Worm (Caenorhabditis elegans) whole organism, L1 larva: Measurements from ENCODE around the gene nstp-6.
A peak's percentile ranks its signal among the peaks of the same experiment; 100 is the strongest.
"Not testable (repeated sequence)": the region's sequence is repeated elsewhere in the genome, so short reads cannot be mapped to it uniquely, and the experiment has no call there.

Source experiments
- C04F5.9 ChIP-seq: sonication (generic microtip); optimal IDR thresholded peaks from 2 replicates; lab custom pipeline; 2016; ENCODE audit warnings: missing genetic modification characterization, missing compliant biosample characterization
- C34B4.2 ChIP-seq: sonication (generic microtip); optimal IDR thresholded peaks from 2 replicates; lab custom pipeline; 2017; ENCODE audit warnings: mild to moderate bottlenecking, missing genetic modification characterization, missing compliant biosample characterization
- F16B12.6 ChIP-seq: fragments of 150-350 bp; optimal IDR thresholded peaks from 2 replicates; lab custom pipeline; 2014; ENCODE audit warnings: missing biosample characterization, missing genetic modification characterization
- Y116A8C.19 ChIP-seq: sonication (generic microtip); optimal IDR thresholded peaks from 2 replicates; lab custom pipeline; 2016; ENCODE audit warnings: missing compliant biosample characterization, missing genetic modification characterization, borderline replicate concordance
- aly-2 ChIP-seq: fragments of 150-350 bp; optimal IDR thresholded peaks from 2 replicates; lab custom pipeline; 2014; ENCODE audit warnings: missing biosample characterization, missing genetic modification characterization
- ama-1 ChIP-seq: fragments of 150-350 bp; optimal IDR thresholded peaks from 2 replicates; lab custom pipeline; 2014
- ceh-8 ChIP-seq: fragments of 200-800 bp; sonication (Bioruptor generic); optimal IDR thresholded peaks from 2 replicates; lab custom pipeline; 2018; ENCODE audit warnings: mild to moderate bottlenecking, missing genetic modification characterization, moderate library complexity, missing compliant biosample characterization
- ceh-88 ChIP-seq: fragments of 200-800 bp; sonication (Bioruptor generic); IDR thresholded peaks from 2 replicates; pipeline ENCODE4 v1.3.6; 2022; ENCODE audit warnings: missing genetic modification characterization, missing compliant biosample characterization
- ces-1 ChIP-seq: fragments of 150-350 bp; optimal IDR thresholded peaks from 2 replicates; lab custom pipeline; 2014; ENCODE audit warnings: missing biosample characterization, missing genetic modification reagents, missing genetic modification characterization
- dpl-1 ChIP-seq, 3 experiments: fragments of 150-350 bp in 2 of 3; sonication (generic microtip) in 1 of 3; optimal IDR thresholded peaks; 2 replicates each; lab custom pipeline; 2014 to 2017; ENCODE audit warnings: missing biosample characterization in 3 of 3, missing genetic modification characterization in 3 of 3, missing genetic modification reagents in 3 of 3
- dsc-1 ChIP-seq: sonication (generic microtip); optimal IDR thresholded peaks from 2 replicates; lab custom pipeline; 2016; ENCODE audit warnings: mild to moderate bottlenecking, missing genetic modification characterization, missing compliant biosample characterization
- egl-13 ChIP-seq: sonication (generic microtip); optimal IDR thresholded peaks from 2 replicates; lab custom pipeline; 2016; ENCODE audit warnings: missing genotype, missing genetic modification reagents, missing genetic modification characterization, missing compliant biosample characterization
- elt-2 ChIP-seq: sonication (generic microtip); optimal IDR thresholded peaks from 2 replicates; lab custom pipeline; 2016; ENCODE audit warnings: missing genetic modification characterization, mild to moderate bottlenecking, inconsistent platforms, missing compliant biosample characterization, missing genetic modification reagents
- fos-1 ChIP-seq: fragments of 150-350 bp; optimal IDR thresholded peaks from 2 replicates; lab custom pipeline; 2014; ENCODE audit warnings: missing biosample characterization, missing genetic modification characterization
- hlh-17 ChIP-seq: fragments of 200-800 bp; sonication (Bioruptor generic); optimal IDR thresholded peaks from 2 replicates; lab custom pipeline; 2018; ENCODE audit warnings: missing genetic modification characterization, mild to moderate bottlenecking, missing compliant biosample characterization, moderate library complexity, borderline replicate concordance
- lin-15B ChIP-seq: fragments of 150-350 bp; sonication (generic microtip); optimal IDR thresholded peaks from 3 replicates; lab custom pipeline; 2014; ENCODE audit warnings: missing biosample characterization, missing genetic modification characterization
- lin-35 ChIP-seq, 2 experiments: fragments of 150-350 bp; optimal IDR thresholded peaks; 2 replicates each; lab custom pipeline; 2014; ENCODE audit warnings: missing biosample characterization in 2 of 2, missing genetic modification characterization in 2 of 2, missing genetic modification reagents in 2 of 2
- lin-39 ChIP-seq: fragments of 150-350 bp; optimal IDR thresholded peaks from 2 replicates; lab custom pipeline; 2014; ENCODE audit warnings: missing biosample characterization, missing genetic modification reagents, missing genetic modification characterization
- lir-3 ChIP-seq: sonication (generic microtip); optimal IDR thresholded peaks from 2 replicates; lab custom pipeline; 2016; ENCODE audit warnings: mild to moderate bottlenecking, missing genetic modification characterization, moderate library complexity, missing compliant biosample characterization; ENCODE audit not compliant: poor library complexity
- lsy-2 ChIP-seq, 2 experiments: fragments of 150-350 bp; optimal IDR thresholded peaks; 2 replicates each; lab custom pipeline; 2014; ENCODE audit warnings: missing biosample characterization in 2 of 2, missing genetic modification characterization in 2 of 2
- mab-9 ChIP-seq: fragments of 200-800 bp; sonication (Bioruptor generic); IDR thresholded peaks from 2 replicates; pipeline ENCODE4 v1.3.6; 2022; ENCODE audit warnings: missing genetic modification reagents, missing genetic modification characterization, missing compliant biosample characterization
- mdl-1 ChIP-seq, 2 experiments: fragments of 150-350 bp; optimal IDR thresholded peaks; 2 replicates each; lab custom pipeline; 2014 to 2017; ENCODE audit warnings: missing biosample characterization in 2 of 2, missing genetic modification characterization in 2 of 2, inconsistent platforms in 1 of 2
- mef-2 ChIP-seq: fragments of 150-350 bp; optimal IDR thresholded peaks from 2 replicates; lab custom pipeline; 2014; ENCODE audit warnings: missing biosample characterization, missing genetic modification characterization
- nhr-19 ChIP-seq: fragments of 200-800 bp; sonication (Bioruptor generic); conservative IDR thresholded peaks from 2 replicates; pipeline ENCODE4 v1.3.6; 2022; ENCODE audit warnings: missing genetic modification characterization, missing compliant biosample characterization
- nhr-20 ChIP-seq: sonication (generic microtip); optimal IDR thresholded peaks from 2 replicates; lab custom pipeline; 2016; ENCODE audit warnings: mild to moderate bottlenecking, missing genetic modification characterization, missing compliant biosample characterization
- nhr-28 ChIP-seq: fragments of 150-350 bp; optimal IDR thresholded peaks from 2 replicates; lab custom pipeline; 2014; ENCODE audit warnings: missing biosample characterization, missing genetic modification characterization
- nhr-71 ChIP-seq: sonication (generic microtip); optimal IDR thresholded peaks from 2 replicates; lab custom pipeline; 2016; ENCODE audit warnings: mild to moderate bottlenecking, missing genetic modification characterization, moderate library complexity, missing compliant biosample characterization
- nhr-77 ChIP-seq: fragments of 150-350 bp; optimal IDR thresholded peaks from 2 replicates; lab custom pipeline; 2014; ENCODE audit warnings: missing biosample characterization, missing genetic modification characterization
- nhr-85 ChIP-seq: sonication (generic microtip); peaks from one replicate; lab custom pipeline; 2016; ENCODE audit warnings: missing genetic modification characterization, inconsistent platforms, missing compliant biosample characterization
- nhr-90 ChIP-seq: sonication (generic microtip); optimal IDR thresholded peaks from 2 replicates; lab custom pipeline; 2016; ENCODE audit warnings: mild to moderate bottlenecking, missing genetic modification characterization, missing compliant biosample characterization; ENCODE audit not compliant: poor library complexity
- pag-3 ChIP-seq: sonication (generic microtip); optimal IDR thresholded peaks from 2 replicates; lab custom pipeline; 2017; ENCODE audit warnings: missing genetic modification characterization, mild to moderate bottlenecking, missing compliant biosample characterization, antibody characterized with exemption, borderline replicate concordance; ENCODE audit not compliant: insufficient read depth
- pqm-1 ChIP-seq: sonication (generic microtip); optimal IDR thresholded peaks from 3 replicates; lab custom pipeline; 2017; ENCODE audit warnings: missing biosample characterization, missing genetic modification characterization
- rnt-1 ChIP-seq: sonication (generic microtip); optimal IDR thresholded peaks from 2 replicates; lab custom pipeline; 2016; ENCODE audit warnings: mild to moderate bottlenecking, missing genetic modification characterization, moderate library complexity, missing compliant biosample characterization
- skn-1 ChIP-seq: fragments of 150-350 bp; optimal IDR thresholded peaks from 2 replicates; lab custom pipeline; 2014; ENCODE audit warnings: missing biosample characterization, missing genetic modification characterization
- snpc-4 ChIP-seq: fragments of 150-350 bp; optimal IDR thresholded peaks from 2 replicates; lab custom pipeline; 2014; ENCODE audit warnings: missing biosample characterization, missing genetic modification characterization
- sptf-1 ChIP-seq: fragments of 150-350 bp; optimal IDR thresholded peaks from 2 replicates; lab custom pipeline; 2014; ENCODE audit warnings: missing biosample characterization, missing genetic modification characterization
- tbx-2 ChIP-seq: sonication (generic microtip); optimal IDR thresholded peaks from 2 replicates; lab custom pipeline; 2016; ENCODE audit warnings: missing genetic modification characterization, missing compliant biosample characterization
- unc-130 ChIP-seq: fragments of 150-350 bp; optimal IDR thresholded peaks from 2 replicates; lab custom pipeline; 2017; ENCODE audit warnings: missing biosample characterization, missing genetic modification characterization, inconsistent platforms
- unc-30 ChIP-seq: sonication (generic microtip); optimal IDR thresholded peaks from 2 replicates; lab custom pipeline; 2017; ENCODE audit warnings: missing biosample characterization, missing genetic modification characterization
- unc-98 ChIP-seq: fragments of 200-800 bp; sonication (Bioruptor generic); IDR thresholded peaks from 2 replicates; pipeline ENCODE4 v1.3.6; 2022; ENCODE audit warnings: missing genetic modification characterization, missing compliant biosample characterization
- vab-15 ChIP-seq: sonication (generic microtip); optimal IDR thresholded peaks from 2 replicates; lab custom pipeline; 2017; ENCODE audit warnings: missing genotype, mild to moderate bottlenecking, missing genetic modification characterization, missing compliant biosample characterization
- xbp-1 ChIP-seq: sonication (generic microtip); optimal IDR thresholded peaks from 2 replicates; lab custom pipeline; 2016; ENCODE audit warnings: missing genetic modification characterization, missing compliant biosample characterization
- zip-4 ChIP-seq: fragments of 200-800 bp; sonication (Bioruptor generic); optimal IDR thresholded peaks from 2 replicates; lab custom pipeline; 2018; ENCODE audit warnings: mild to moderate bottlenecking, missing genetic modification characterization, moderate library complexity, missing compliant biosample characterization
- ztf-4 ChIP-seq: fragments of 150-350 bp; optimal IDR thresholded peaks from 2 replicates; lab custom pipeline; 2014; ENCODE audit warnings: missing biosample characterization, missing genetic modification characterization

The nstp-6 gene

DNA sequence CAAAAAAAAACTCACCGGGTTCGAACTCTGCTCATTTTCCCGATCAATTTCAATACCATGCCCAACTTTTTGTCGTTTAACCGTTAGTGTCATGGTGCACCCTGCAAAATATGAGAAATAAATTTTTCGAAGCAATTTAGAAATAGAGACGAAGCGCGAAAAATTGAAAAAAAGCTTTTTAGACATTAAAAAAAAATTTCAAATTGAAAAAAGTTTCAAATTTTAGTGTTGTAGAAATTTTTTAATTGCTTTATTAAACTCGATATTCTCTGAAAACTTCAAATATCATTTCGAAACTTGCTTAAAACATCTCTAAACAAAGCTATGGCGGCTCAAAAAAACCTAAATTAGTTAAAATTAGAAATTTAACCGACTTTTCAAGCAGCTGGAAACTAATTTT is at the start of gene nstp-6:
nstp-6 (minus strand) TSS at position 101 of the 400 bp plus-strand sequence.
- no peak for TF ChIP-seq ceh-88
- no peak for TF ChIP-seq nhr-20 (tag; lab: Kevin White, UChicago)
- TF ChIP-seq hlh-17 (GFP tag; lab: Kevin White, UChicago): no peak
- no peak for TF ChIP-seq vab-15
- TF ChIP-seq nhr-19: no peak
- no peak for TF ChIP-seq nhr-77 (tag; lab: Kevin White, UChicago)
- TF ChIP-seq nhr-85 (tag; lab: Kevin White, UChicago): no peak
- no peak for TF ChIP-seq tbx-2 (tag; lab: Kevin White, UChicago)
- TF ChIP-seq nhr-71 (tag; lab: Kevin White, UChicago): no peak
- TF ChIP-seq zip-4 (GFP tag; lab: Kevin White, UChicago): no peak
- TF ChIP-seq unc-30 (tag; lab: Kevin White, UChicago): no peak
- TF ChIP-seq, all 84 proteins: peak for 0

DNA sequence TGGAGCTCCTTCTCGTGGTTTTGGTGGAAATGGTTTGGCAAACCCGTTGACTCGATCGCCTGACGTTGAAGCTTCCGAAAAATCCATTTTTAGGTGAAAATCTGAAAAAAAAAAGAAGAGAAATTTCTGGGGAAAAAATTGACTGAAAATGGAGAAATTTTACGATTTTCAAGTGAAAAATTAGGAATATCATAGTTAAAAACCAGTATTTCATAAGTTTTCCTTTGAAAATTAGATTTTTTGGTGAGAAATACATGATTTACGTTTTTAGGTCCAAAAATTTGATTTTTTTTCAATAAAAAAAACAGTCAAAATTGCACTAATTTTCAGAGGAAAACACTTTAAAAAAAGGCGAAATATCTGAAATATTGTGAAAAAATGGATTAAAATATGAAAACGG is 46.1 kb upstream of the nstp-6 start, which contains the start of gene taf-2:
taf-2 (minus strand) TSS at position 101 of the 400 bp plus-strand sequence.
- TF ChIP-seq lin-15B (tag; lab: Kevin White, UChicago) (no peak), aly-2 (no peak), fos-1 (no peak), C34B4.2 (tag; lab: Kevin White, UChicago) (no peak), vab-15 (no peak), mab-9 (GFP tag; lab: Robert Waterston, UW) (no peak), pqm-1 (no peak)

DNA sequence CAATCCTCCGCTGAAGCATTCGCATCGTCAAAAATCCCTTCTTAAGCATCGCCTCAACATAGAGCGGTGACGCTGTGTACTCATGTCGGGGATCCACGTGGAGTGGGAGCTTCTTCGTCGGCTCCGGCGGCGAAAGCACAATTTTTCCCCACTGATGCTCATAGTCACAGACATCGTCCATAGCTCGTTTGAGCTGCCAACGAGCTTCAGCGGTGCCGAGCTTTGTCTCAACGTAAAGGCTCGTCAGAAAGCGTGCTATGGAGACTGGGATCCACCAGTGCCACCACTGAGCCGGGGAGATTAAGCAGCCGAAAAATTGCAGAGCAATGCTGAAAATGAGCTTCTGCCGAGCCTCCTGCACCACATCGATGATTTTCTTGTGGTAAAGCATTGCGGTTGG is 43.4 kb upstream of the nstp-6 start:
- no peak for TF ChIP-seq nhr-28
- TF ChIP-seq lir-3 (tag; lab: Kevin White, UChicago): no peak
- no peak for TF ChIP-seq snpc-4
- TF ChIP-seq vab-15: no peak
- TF ChIP-seq nhr-77 (tag; lab: Kevin White, UChicago): no peak
- TF ChIP-seq F16B12.6 (tag; lab: Kevin White, UChicago): no peak
- no peak for TF ChIP-seq pag-3 (tag; lab: Kevin White, UChicago)
- TF ChIP-seq nhr-90 (tag; lab: Kevin White, UChicago): no peak
- no peak for TF ChIP-seq aly-2
- TF ChIP-seq ama-1 (lab: Kevin White, UChicago): no peak
- TF ChIP-seq rnt-1: no peak
- TF ChIP-seq, all 84 proteins: peak for 0

DNA sequence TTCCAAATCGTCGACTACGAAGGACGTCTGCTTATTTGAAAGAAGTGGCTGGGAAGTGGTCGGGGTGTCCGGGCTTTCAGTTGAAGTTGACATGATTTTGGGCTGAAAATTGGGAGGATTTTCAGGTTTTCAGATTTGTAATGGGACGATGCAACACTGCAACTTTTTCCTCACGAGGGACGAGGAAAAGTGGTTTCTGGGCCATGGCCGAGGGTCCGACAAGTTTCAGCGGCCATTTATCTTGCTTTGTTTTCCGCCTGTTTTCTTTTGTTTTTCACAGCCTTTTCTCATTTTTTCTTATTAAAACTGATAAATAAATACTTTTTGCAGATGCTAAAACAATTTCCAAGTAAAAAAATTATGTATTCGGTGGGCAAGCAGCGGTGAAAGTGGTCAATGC is 35.4 kb upstream of the nstp-6 start, which contains the start of gene blos-7:
blos-7 (minus strand) TSS at position 101 of the 400 bp plus-strand sequence.
- not testable (repeated sequence) for TF ChIP-seq xbp-1 (tag; lab: Kevin White, UChicago); unc-98 (GFP tag; lab: Robert Waterston, UW); fos-1

DNA sequence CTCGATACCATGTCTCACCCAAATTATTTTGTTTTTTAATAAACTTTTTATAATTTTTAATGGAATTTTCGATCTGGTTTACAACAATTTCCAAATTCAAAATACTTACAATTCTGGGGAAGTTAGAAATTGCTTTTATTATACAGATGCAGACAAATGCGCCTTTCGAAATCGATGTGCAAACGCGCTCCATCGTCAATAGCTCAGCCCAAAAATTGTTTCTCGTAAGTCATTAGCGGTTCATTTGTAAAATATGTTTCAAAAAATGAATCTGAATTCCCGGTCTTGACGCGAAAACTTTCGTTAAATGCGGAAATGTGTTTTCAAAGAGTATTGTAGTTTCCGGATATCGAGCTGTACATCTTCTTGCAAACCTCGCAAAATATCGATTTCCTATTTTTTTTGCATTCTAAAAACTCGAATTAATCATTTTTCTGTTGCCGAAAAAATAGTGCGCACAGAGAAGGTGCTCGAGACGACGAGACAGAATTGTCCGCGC is 32.1 kb upstream of the nstp-6 start, which contains the start of gene Y37E11B.1:
Y37E11B.1 (plus strand) TSS at position 145 of the 499 bp plus-strand sequence.
- TF ChIP-seq ztf-4 (tag; lab: Kevin White, UChicago) (no peak), elt-2 (tag; lab: Kevin White, UChicago) (no peak), mef-2 (tag; lab: Kevin White, UChicago) (no peak), lsy-2 (tag; optimal IDR thresholded peaks at IDR 0.05; lab: Kevin White, UChicago) (peak in 1 of 2 experiments; percentile 44), nhr-77 (tag; lab: Kevin White, UChicago) (no peak), egl-13 (no peak), lin-39 (tag; lab: Kevin White, UChicago) (no peak), mab-9 (GFP tag; lab: Robert Waterston, UW) (no peak), lir-3 (tag; lab: Kevin White, UChicago) (no peak), Y116A8C.19 (tag; lab: Kevin White, UChicago) (no peak), sptf-1 (tag; lab: Kevin White, UChicago) (no peak), mdl-1 (tag; optimal IDR thresholded peaks at IDR 0.05; lab: Kevin White, UChicago) (no peak), skn-1 (tag; lab: Kevin White, UChicago) (peak; percentile 4), nhr-19 (no peak), dpl-1 (GFP tag; optimal IDR thresholded peaks at IDR 0.05; lab: Kevin White, UChicago) (peak in 1 of 3 experiments; percentile 30), unc-130 (no peak), ces-1 (GFP tag; lab: Kevin White, UChicago) (no peak), C04F5.9 (tag; lab: Kevin White, UChicago) (no peak), dsc-1 (tag; lab: Kevin White, UChicago) (no peak), F16B12.6 (tag; lab: Kevin White, UChicago) (no peak), ceh-8 (GFP tag; lab: Kevin White, UChicago) (no peak), lin-35 (GFP tag; optimal IDR thresholded peaks at IDR 0.05; lab: Kevin White, UChicago) (peak in 1 of 2 experiments; percentile 16), nhr-71 (tag; lab: Kevin White, UChicago) (peak; percentile 19)
